Fruit fly (Drosophila melanogaster) whole organism, embryonic: ENCODE results near the gene p24-1.
A peak's percentile ranks its signal among the peaks of the same experiment; 100 is the strongest.

ENCODE experiments used
- CG3726 ChIP-seq: fragments of 200-800 bp; sonication (Bioruptor generic); IDR thresholded peaks from 3 replicates; pipeline ENCODE4, ENCODE4 v1.3.6; 2022; ENCODE audit warnings: missing biosample characterization, missing genetic modification characterization
- MESR4 ChIP-seq: fragments of 200-800 bp; sonication (Bioruptor generic); optimal IDR thresholded peaks from 2 replicates; lab custom pipeline; 2018; ENCODE audit warnings: missing biosample characterization, mild to moderate bottlenecking, missing genetic modification characterization, moderate library complexity
- bbx ChIP-seq: fragments of 200-800 bp; sonication (Bioruptor generic); IDR thresholded peaks from 2 replicates; pipeline ENCODE4 v1.3.6; 2022; ENCODE audit warnings: missing biosample characterization, missing genetic modification characterization; ENCODE audit not compliant: partially characterized antibody
- chn ChIP-seq: fragments of 200-800 bp; sonication (Bioruptor generic); optimal IDR thresholded peaks from 2 replicates; lab custom pipeline; 2016; ENCODE audit warnings: missing biosample characterization, missing genetic modification characterization

dm6 chrX:11806196-11806595 lies 46.1 kb downstream of the p24-1 start:
- TF ChIP-seq CG3726 (GFP tag; lab: Robert Waterston, UW) (no peak), chn (GFP tag; lab: Kevin White, UChicago) (no peak), bbx (GFP tag; lab: Robert Waterston, UW) (0 out of 2 replicates have a peak, but pooled peaks have one; percentile 36), MESR4 (peak; percentile 48)
